Worm (Caenorhabditis elegans): ENCODE results near the gene F02A9.7.

DNA sequence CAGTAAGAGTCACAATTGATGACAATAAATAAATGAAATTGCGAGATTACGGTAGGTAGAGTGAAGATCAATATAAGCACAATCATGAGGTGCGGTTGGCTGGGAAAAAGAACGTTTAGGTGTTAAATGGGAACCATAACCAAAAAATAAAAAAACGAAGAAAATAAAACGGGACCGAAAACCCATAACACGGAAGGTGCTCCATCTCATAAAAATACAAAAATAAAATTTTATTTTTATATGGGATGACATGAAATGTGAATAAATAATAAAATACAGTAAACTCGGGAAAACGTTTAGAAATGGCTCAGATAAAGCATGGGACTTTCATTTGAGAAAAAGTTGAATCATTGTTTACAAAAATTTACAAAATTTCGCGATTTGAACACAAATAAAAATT lies at the start of gene F02A9.7:
- TF ChIP-seq nhr-77 (tag; optimal IDR thresholded peaks at IDR 0.05) (no peak), tlp-1 (tag; optimal IDR thresholded peaks at IDR 0.05) (no peak), mep-1 (tag; optimal IDR thresholded peaks at IDR 0.05) (no peak), pqm-1 (tag; optimal IDR thresholded peaks at IDR 0.05) (no peak), nhr-76 (tag; optimal IDR thresholded peaks at IDR 0.05) (no peak), nhr-28 (tag; optimal IDR thresholded peaks at IDR 0.05) (no peak), sox-4 (tag; optimal IDR thresholded peaks at IDR 0.05) (no peak)
